Fruit fly (Drosophila melanogaster): ENCODE results near the gene CG5906.

CG5906 gene

DNA sequence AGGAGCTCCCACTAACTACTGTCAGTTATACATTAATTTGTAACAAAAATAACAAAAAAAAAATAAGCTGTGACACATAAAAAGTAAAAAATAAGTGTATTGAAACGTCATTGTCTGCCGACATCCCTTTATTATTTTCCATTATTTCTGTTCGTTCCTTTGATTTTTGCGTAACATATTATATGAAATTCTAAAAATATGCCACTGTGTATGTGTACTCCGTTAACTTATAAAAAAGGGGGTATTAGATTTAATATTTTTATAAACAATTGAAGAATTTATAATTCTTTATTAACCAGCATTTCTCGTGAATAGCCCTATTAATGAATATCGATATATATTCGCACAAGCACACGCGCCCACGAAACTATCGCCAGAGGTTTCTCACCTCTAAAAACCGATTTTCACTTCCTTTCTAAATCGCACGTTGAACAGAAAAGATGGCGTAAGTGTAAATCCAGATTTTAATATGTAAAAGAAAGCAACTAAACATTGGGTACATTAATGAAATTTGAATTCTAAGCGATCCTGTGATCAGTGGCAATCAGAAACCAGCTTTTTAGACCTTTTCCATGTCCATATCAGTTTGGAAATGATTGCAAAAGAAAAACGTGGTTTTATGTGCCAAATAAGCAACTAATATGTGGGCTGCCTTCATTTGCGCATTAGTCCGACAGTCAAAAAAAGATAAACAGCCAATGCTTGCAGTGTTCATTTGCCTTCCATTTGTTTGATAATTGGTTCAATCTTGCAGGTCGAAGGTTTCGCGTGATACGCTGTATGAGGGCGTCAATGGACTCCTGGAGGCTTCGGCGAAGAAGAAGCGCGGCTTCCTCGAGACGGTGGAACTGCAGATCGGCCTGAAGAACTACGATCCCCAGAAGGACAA, 48.4 kb downstream of the CG5906 start, which contains the start of gene RpL10Ab (continued):
- peak; percentile 23 for TF ChIP-seq Side (GFP tag; optimal IDR thresholded peaks at IDR 0.05)
- TF ChIP-seq CG17912 (GFP tag; optimal IDR thresholded peaks at IDR 0.05): peak; percentile 88
- peak; percentile 3 for TF ChIP-seq Fer1 (GFP tag; optimal IDR thresholded peaks at IDR 0.05)
- TF ChIP-seq MTF-1 (GFP tag; optimal IDR thresholded peaks at IDR 0.05; ENCODE audit: borderline replicate concordance): peak; percentile 95
- TF ChIP-seq gro (GFP tag; optimal IDR thresholded peaks at IDR 0.05): peak; percentile 26
- TF ChIP-seq Ravus (GFP tag; IDR thresholded peaks at IDR 0.05): no peak
- peak; percentile 33 to 72 for TF ChIP-seq Pdp1 (GFP tag; optimal IDR thresholded peaks at IDR 0.05)
- no peak for TF ChIP-seq CG15479 (GFP tag; optimal IDR thresholded peaks at IDR 0.05)
- no peak for TF ChIP-seq Stat92E (GFP tag; optimal IDR thresholded peaks at IDR 0.05)
- peak; percentile 8 for TF ChIP-seq Oaz (GFP tag; IDR thresholded peaks at IDR 0.05)
- peak; percentile 33 for TF ChIP-seq CG12219 (GFP tag; optimal IDR thresholded peaks at IDR 0.05)
- TF ChIP-seq Sox102F (GFP tag; optimal IDR thresholded peaks at IDR 0.05): no peak
- TF ChIP-seq CG4617 (GFP tag; optimal IDR thresholded peaks at IDR 0.05; ENCODE audit: borderline replicate concordance): no peak
- TF ChIP-seq HLHmδ (GFP tag; optimal IDR thresholded peaks at IDR 0.05): peak; percentile 64
- TF ChIP-seq so (GFP tag; IDR thresholded peaks at IDR 0.05): peak; percentile 8; the same call in 1 of the 3 replicates
- peak; percentile 90 for TF ChIP-seq CG16813 (GFP tag; IDR thresholded peaks at IDR 0.05; ENCODE audit: partially characterized antibody)
- TF ChIP-seq CG5953 (GFP tag; IDR thresholded peaks at IDR 0.05): peak; percentile 66; the same call in 1 of the 2 replicates
- peak; percentile 60 for TF ChIP-seq CTCF (GFP tag; optimal IDR thresholded peaks at IDR 0.05)
- peak; percentile 53 for TF ChIP-seq CG34224 (GFP tag; IDR thresholded peaks at IDR 0.05; ENCODE audit: partially characterized antibody)
- TF ChIP-seq HHEX (GFP tag; optimal IDR thresholded peaks at IDR 0.05): peak; percentile 51
- peak; percentile 78 for TF ChIP-seq CG32532 (GFP tag; IDR thresholded peaks at IDR 0.05)
- peak; percentile 69; the same call in 2 of the 3 replicates for TF ChIP-seq CG34422 (GFP tag; IDR thresholded peaks at IDR 0.05)
- TF ChIP-seq crol (GFP tag; IDR thresholded peaks at IDR 0.05): no peak
- peak; percentile 5 for TF ChIP-seq CG15011 (GFP tag; optimal IDR thresholded peaks at IDR 0.05)
- TF ChIP-seq CG18011 (GFP tag; optimal IDR thresholded peaks at IDR 0.05): peak; percentile 33
- peak; percentile 67 for TF ChIP-seq Meics (GFP tag; optimal IDR thresholded peaks at IDR 0.05)
- no peak for TF ChIP-seq CG11696 (GFP tag; IDR thresholded peaks at IDR 0.05)
- TF ChIP-seq mld (GFP tag; IDR thresholded peaks at IDR 0.05; ENCODE audit: partially characterized antibody): peak; percentile 86; the same call in 2 of the 3 replicates
- TF ChIP-seq MESR4 (GFP tag; optimal IDR thresholded peaks at IDR 0.05): peak; percentile 99
- 0 out of 3 replicates have a peak, but pooled peaks have one; percentile 57 for TF ChIP-seq C15 (GFP tag; IDR thresholded peaks at IDR 0.05)
- peak; percentile 39 for TF ChIP-seq CG2875 (GFP tag; optimal IDR thresholded peaks at IDR 0.05)
- no peak for TF ChIP-seq CG9797 (GFP tag; optimal IDR thresholded peaks at IDR 0.05)
- TF ChIP-seq bbx (GFP tag; IDR thresholded peaks at IDR 0.05; ENCODE audit: partially characterized antibody): peak; percentile 95
- TF ChIP-seq CG31224 (GFP tag; IDR thresholded peaks at IDR 0.05): peak; percentile 18; the same call in 1 of the 2 replicates
- TF ChIP-seq CG4730 (GFP tag; IDR thresholded peaks at IDR 0.05): 0 out of 2 replicates have a peak, but pooled peaks have one; percentile 9
- no peak for TF ChIP-seq bowl (GFP tag; IDR thresholded peaks at IDR 0.05)
- TF ChIP-seq D (optimal IDR thresholded peaks at IDR 0.05): no peak
- TF ChIP-seq D (GFP tag; optimal IDR thresholded peaks at IDR 0.05): peak; percentile 83
- TF ChIP-seq Oli (tag; optimal IDR thresholded peaks at IDR 0.05): peak; percentile 29
- peak; percentile 47 for TF ChIP-seq al (GFP tag; IDR thresholded peaks at IDR 0.05)
- TF ChIP-seq CG10321 (GFP tag; IDR thresholded peaks at IDR 0.05): no peak
- TF ChIP-seq ac (GFP tag; optimal IDR thresholded peaks at IDR 0.05): no peak
- peak; percentile 83 for TF ChIP-seq sens (GFP tag)
- no peak; the same call in none of the 2 replicates for TF ChIP-seq CG14014 (GFP tag; IDR thresholded peaks at IDR 0.05)
- no peak for TF ChIP-seq crc (GFP tag; optimal IDR thresholded peaks at IDR 0.05)
- peak; percentile 82 for TF ChIP-seq knrl (GFP tag; IDR thresholded peaks at IDR 0.05; ENCODE audit: partially characterized antibody)
- TF ChIP-seq pum (GFP tag; optimal IDR thresholded peaks at IDR 0.05): peak; percentile 19
- no peak for TF ChIP-seq jing (GFP tag; optimal IDR thresholded peaks at IDR 0.05)
